Worm (Caenorhabditis elegans) whole organism, early embryonic: ENCODE measurements around the gene arx-2.

Source experiments
- B0310.2 ChIP-seq: sonication (generic microtip); optimal IDR thresholded peaks from 2 replicates; lab custom pipeline; 2016; ENCODE audit warnings: mild to moderate bottlenecking, missing genetic modification characterization, missing compliant biosample characterization
- F13C5.2 ChIP-seq: sonication (generic microtip); optimal IDR thresholded peaks from 2 replicates; lab custom pipeline; 2017; ENCODE audit warnings: mild to moderate bottlenecking, missing genetic modification characterization, inconsistent platforms, missing compliant biosample characterization
- aly-1 ChIP-seq: sonication (generic microtip); optimal IDR thresholded peaks from 2 replicates; lab custom pipeline; 2016; ENCODE audit warnings: missing genetic modification characterization, missing compliant biosample characterization
- ama-1 ChIP-seq: fragments of 150-350 bp; optimal IDR thresholded peaks from 2 replicates; lab custom pipeline; 2014
- ceh-13 ChIP-seq: fragments of 200-800 bp; sonication (Bioruptor generic); optimal IDR thresholded peaks from 2 replicates; lab custom pipeline; 2018; ENCODE audit warnings: mild to moderate bottlenecking, missing genetic modification characterization, missing compliant biosample characterization
- ceh-36 ChIP-seq: sonication (generic microtip); optimal IDR thresholded peaks from 2 replicates; lab custom pipeline; 2016; ENCODE audit warnings: missing genetic modification characterization, inconsistent platforms, missing compliant biosample characterization
- ets-7 ChIP-seq: sonication (generic microtip); optimal IDR thresholded peaks from 2 replicates; lab custom pipeline; 2016; ENCODE audit warnings: missing genotype, missing genetic modification characterization, missing compliant biosample characterization
- flt-1 ChIP-seq: fragments of 200-800 bp; sonication (Bioruptor generic); IDR thresholded peaks from 2 replicates; pipeline ENCODE4 v1.3.6; 2022; ENCODE audit warnings: missing genetic modification characterization, missing compliant biosample characterization
- hmbx-1 ChIP-seq: sonication (generic microtip); optimal IDR thresholded peaks from 2 replicates; lab custom pipeline; 2016; ENCODE audit warnings: mild to moderate bottlenecking, missing genetic modification characterization, missing compliant biosample characterization
- hmg-4 ChIP-seq: fragments of 200-800 bp; sonication (Bioruptor generic); optimal IDR thresholded peaks from 2 replicates; lab custom pipeline; 2018; ENCODE audit warnings: mild to moderate bottlenecking, missing genetic modification characterization, missing compliant biosample characterization
- hnd-1 ChIP-seq: sonication (generic microtip); optimal IDR thresholded peaks from 2 replicates; lab custom pipeline; 2016; ENCODE audit warnings: missing genetic modification characterization, missing compliant biosample characterization
- pes-1 ChIP-seq: fragments of 200-800 bp; sonication (Bioruptor generic); IDR thresholded peaks from 2 replicates; pipeline ENCODE4 v1.3.6; 2022; ENCODE audit warnings: missing genetic modification reagents, missing genetic modification characterization, missing compliant biosample characterization
- scrt-1 ChIP-seq: fragments of 200-800 bp; sonication (Bioruptor generic); IDR thresholded peaks from 2 replicates; pipeline ENCODE4 v1.3.6; 2022; ENCODE audit warnings: missing genetic modification characterization, missing compliant biosample characterization
- sea-1 ChIP-seq: fragments of 200-800 bp; sonication (Bioruptor generic); conservative IDR thresholded peaks from 2 replicates; pipeline ENCODE4 v1.3.6; 2022; ENCODE audit warnings: missing genetic modification characterization, missing compliant biosample characterization
- tbx-11 ChIP-seq: fragments of 200-800 bp; sonication (Bioruptor generic); IDR thresholded peaks from 2 replicates; pipeline ENCODE4 v1.3.6; 2022; ENCODE audit warnings: missing genetic modification characterization, missing compliant biosample characterization
- tbx-37 ChIP-seq: fragments of 200-800 bp; sonication (Bioruptor generic); conservative IDR thresholded peaks from 2 replicates; pipeline ENCODE4 v1.3.6; 2022; ENCODE audit warnings: missing genetic modification reagents, missing genetic modification characterization, missing compliant biosample characterization
- tra-4 ChIP-seq: sonication (generic microtip); optimal IDR thresholded peaks from 2 replicates; lab custom pipeline; 2017; ENCODE audit warnings: missing genetic modification characterization, missing compliant biosample characterization

Gene arx-2

DNA sequence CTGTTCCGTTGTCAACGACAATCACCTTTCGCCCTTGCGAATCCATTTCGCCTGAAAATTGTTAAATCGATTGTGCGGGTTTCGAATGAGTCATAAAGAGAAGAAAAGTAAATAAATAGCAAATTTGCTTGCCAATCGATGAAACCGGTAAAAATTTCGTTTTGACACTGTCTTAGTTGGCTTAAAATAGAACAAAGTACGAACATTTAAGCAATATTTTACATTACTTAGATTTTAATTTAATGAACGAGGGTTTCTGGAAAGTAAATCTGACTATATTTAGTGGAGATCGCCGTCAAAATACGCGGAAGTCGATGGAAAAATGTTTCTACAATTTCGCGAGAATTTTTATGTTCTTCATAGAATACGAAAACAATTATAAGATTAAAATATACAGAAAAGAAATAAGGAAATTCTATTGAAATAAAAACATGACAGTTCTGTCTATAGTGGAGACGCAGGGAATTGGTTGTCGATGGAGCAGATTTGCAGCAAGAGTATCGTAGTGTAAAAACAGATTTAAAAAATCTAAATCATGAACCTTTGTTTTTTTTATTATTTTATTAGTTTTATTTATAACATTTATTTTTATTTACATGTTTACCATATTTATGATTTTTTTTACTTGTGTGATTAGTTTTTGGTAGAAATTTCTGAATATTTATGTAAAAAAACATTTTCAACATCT is at the start of gene arx-2:
TSS of gene arx-2 (minus strand) at position 51 of the 688 bp plus-strand sequence.
- TF ChIP-seq ama-1 (lab: Kevin White, UChicago) = no peak
- TF ChIP-seq B0310.2 (tag; lab: Kevin White, UChicago) = no peak
- no peak for TF ChIP-seq ets-7 (tag; lab: Kevin White, UChicago)
- TF ChIP-seq flt-1 (GFP tag; lab: Robert Waterston, UW) = no peak
- TF ChIP-seq tbx-11 (GFP tag; lab: Robert Waterston, UW) = no peak
- TF ChIP-seq tbx-37 (GFP tag; lab: Robert Waterston, UW) = no peak
- no peak for TF ChIP-seq F13C5.2 (tag; lab: Kevin White, UChicago)
- TF ChIP-seq hmg-4 = no peak
- no peak for TF ChIP-seq sea-1 (GFP tag; lab: Robert Waterston, UW)

DNA sequence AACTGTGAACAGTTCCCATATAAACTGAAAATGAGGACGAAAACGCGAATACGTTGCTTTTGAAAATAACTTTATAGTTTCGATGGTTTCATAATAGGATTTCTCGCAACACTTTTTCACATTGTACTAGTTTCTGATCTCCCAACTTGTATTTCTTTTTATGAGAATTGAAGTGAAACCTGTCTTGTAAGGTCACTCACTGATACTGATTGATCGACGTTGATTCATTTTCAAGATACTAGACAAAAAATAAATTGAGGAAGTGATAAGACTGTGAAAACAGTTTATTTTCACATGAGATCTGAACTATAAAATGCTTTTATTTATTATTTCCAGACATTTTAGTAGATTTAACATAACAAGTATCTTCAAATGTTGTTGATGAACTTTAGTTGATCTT is 49.3 kb upstream of the arx-2 start:
- TF ChIP-seq hmbx-1 (tag; lab: Kevin White, UChicago) (no peak), B0310.2 (tag; lab: Kevin White, UChicago) (no peak), tra-4 (tag; lab: Kevin White, UChicago) (no peak), hmg-4 (no peak), F13C5.2 (tag; lab: Kevin White, UChicago) (no peak), hnd-1 (tag; lab: Kevin White, UChicago) (no peak), ceh-13 (GFP tag; lab: Kevin White, UChicago) (no peak), scrt-1 (GFP tag; lab: Robert Waterston, UW) (no peak), tbx-11 (GFP tag; lab: Robert Waterston, UW) (no peak), tbx-37 (GFP tag; lab: Robert Waterston, UW) (no peak), aly-1 (tag; lab: Kevin White, UChicago) (no peak), ets-7 (tag; lab: Kevin White, UChicago) (no peak), sea-1 (GFP tag; lab: Robert Waterston, UW) (no peak), ama-1 (lab: Kevin White, UChicago) (no peak), ceh-36 (tag; lab: Kevin White, UChicago) (no peak), flt-1 (GFP tag; lab: Robert Waterston, UW) (no peak), pes-1 (no peak)

ce11 chrV:10383950-10384349 is 45.8 kb upstream of the arx-2 start, which contains the start of gene spe-10:
TSS of gene spe-10 (plus strand) at chrV:10384250.
- TF ChIP-seq scrt-1 (GFP tag; lab: Robert Waterston, UW) (no peak), tra-4 (tag; lab: Kevin White, UChicago) (no peak)

- TF ChIP-seq ama-1 (lab: Kevin White, UChicago) = no peak
- no peak for TF ChIP-seq hmbx-1 (tag; lab: Kevin White, UChicago)
- TF ChIP-seq hmg-4 = no peak
- no peak for TF ChIP-seq flt-1 (GFP tag; lab: Robert Waterston, UW)
- no peak for TF ChIP-seq ceh-13 (GFP tag; lab: Kevin White, UChicago)
- TF ChIP-seq hnd-1 (tag; lab: Kevin White, UChicago) = no peak
- TF ChIP-seq ceh-36 (tag; lab: Kevin White, UChicago) = no peak
- no peak for TF ChIP-seq B0310.2 (tag; lab: Kevin White, UChicago)
- TF ChIP-seq ets-7 (tag; lab: Kevin White, UChicago) = no peak
- TF ChIP-seq pes-1 = no peak
- no peak for TF ChIP-seq sea-1 (GFP tag; lab: Robert Waterston, UW)
- no peak for TF ChIP-seq F13C5.2 (tag; lab: Kevin White, UChicago)
- TF ChIP-seq aly-1 (tag; lab: Kevin White, UChicago) = no peak
Measured at ce11 chrV:10382142-10382541, 44.0 kb upstream of the arx-2 start, which contains the start of gene pqn-2. TSS of gene pqn-2 (plus strand) at chrV:10382442.

DNA sequence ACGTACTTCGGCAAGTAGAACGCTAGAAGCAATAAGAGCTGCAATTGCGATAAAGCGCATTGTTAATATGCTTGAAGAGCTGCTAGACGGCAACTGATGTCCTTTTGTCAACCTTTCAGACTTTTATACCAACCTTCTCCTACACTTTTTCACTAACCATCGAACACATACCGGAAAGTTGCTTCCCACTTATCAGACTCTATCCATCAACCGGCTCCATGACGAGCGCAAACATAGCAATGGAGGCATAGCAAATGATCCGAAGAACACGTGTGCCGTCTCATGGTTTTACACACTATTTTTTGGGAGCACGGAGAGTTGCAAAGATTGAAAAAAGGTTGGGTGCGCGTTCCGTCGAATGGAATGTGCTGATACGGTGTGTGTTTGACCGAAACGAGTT is 43.6 kb upstream of the arx-2 start, which contains the start of gene abu-1:
TSS of gene abu-1 (minus strand) at position 101 of the 400 bp plus-strand sequence.
- no peak for TF ChIP-seq B0310.2 (tag; lab: Kevin White, UChicago)
- TF ChIP-seq hmg-4 = no peak
- no peak for TF ChIP-seq tbx-37 (GFP tag; lab: Robert Waterston, UW)
- TF ChIP-seq tbx-11 (GFP tag; lab: Robert Waterston, UW) = no peak
- TF ChIP-seq hmbx-1 (tag; lab: Kevin White, UChicago) = no peak
- no peak for TF ChIP-seq ets-7 (tag; lab: Kevin White, UChicago)
- TF ChIP-seq flt-1 (GFP tag; lab: Robert Waterston, UW) = no peak
- TF ChIP-seq tra-4 (tag; lab: Kevin White, UChicago) = no peak
- no peak for TF ChIP-seq hnd-1 (tag; lab: Kevin White, UChicago)
- no peak for TF ChIP-seq pes-1
- TF ChIP-seq sea-1 (GFP tag; lab: Robert Waterston, UW) = no peak
- TF ChIP-seq scrt-1 (GFP tag; lab: Robert Waterston, UW) = no peak
- TF ChIP-seq ama-1 (lab: Kevin White, UChicago) = no peak
- no peak for TF ChIP-seq ceh-13 (GFP tag; lab: Kevin White, UChicago)
- no peak for TF ChIP-seq F13C5.2 (tag; lab: Kevin White, UChicago)
- no peak for TF ChIP-seq ceh-36 (tag; lab: Kevin White, UChicago)

ce11 chrV:10379761-10380160 is 41.6 kb upstream of the arx-2 start:
- TF ChIP-seq tbx-37 (GFP tag; lab: Robert Waterston, UW) (no peak), hnd-1 (tag; lab: Kevin White, UChicago) (no peak), ama-1 (lab: Kevin White, UChicago) (no peak), ceh-13 (GFP tag; lab: Kevin White, UChicago) (no peak)

DNA sequence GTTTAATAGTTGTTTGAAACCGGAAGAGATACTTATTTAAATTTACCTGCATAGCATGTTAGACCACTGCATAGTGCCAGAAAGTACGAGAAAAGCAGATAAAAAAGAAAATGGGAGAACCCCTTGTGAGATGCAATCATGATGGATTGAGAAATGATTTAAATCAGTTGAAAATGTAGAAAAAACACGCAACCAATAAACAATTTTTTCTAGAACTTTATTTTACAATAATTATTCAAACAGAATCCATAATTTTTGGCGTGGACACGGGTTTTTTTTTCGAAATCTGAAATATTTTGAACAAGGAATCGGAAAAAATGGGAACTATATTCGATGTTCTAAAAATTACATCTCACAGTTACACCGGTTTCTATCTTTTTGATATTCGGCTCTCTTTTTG is 41.1 kb upstream of the arx-2 start, which contains the start of gene AC3.12:
TSS of gene AC3.12 (minus strand) at position 101 of the 400 bp plus-strand sequence.
- TF ChIP-seq ama-1 (lab: Kevin White, UChicago) (no peak), tra-4 (tag; lab: Kevin White, UChicago) (no peak), hmg-4 (no peak), ceh-36 (tag; lab: Kevin White, UChicago) (no peak), F13C5.2 (tag; lab: Kevin White, UChicago) (no peak), sea-1 (GFP tag; lab: Robert Waterston, UW) (no peak), tbx-11 (GFP tag; lab: Robert Waterston, UW) (no peak), hmbx-1 (tag; lab: Kevin White, UChicago) (no peak)
